Fruit fly (Drosophila melanogaster) whole organism, adult: ENCODE data around the gene CG9609.

ENCODE experiments used
- CG11617 ChIP-seq: fragments of 200-800 bp; sonication (Bioruptor generic); optimal IDR thresholded peaks from 2 replicates; lab custom pipeline; 2017; ENCODE audit warnings: mild to moderate bottlenecking, missing biosample characterization, missing genetic modification reagents, missing genetic modification characterization
- CG12768 ChIP-seq: fragments of 200-800 bp; sonication (Bioruptor generic); optimal IDR thresholded peaks from 2 replicates; lab custom pipeline; 2017; ENCODE audit warnings: missing biosample characterization, missing genetic modification characterization, mild to moderate bottlenecking, moderate library complexity, missing genetic modification reagents
- CG7045 ChIP-seq: fragments of 200-800 bp; sonication (Bioruptor generic); optimal IDR thresholded peaks from 2 replicates; lab custom pipeline; 2017; ENCODE audit warnings: missing biosample characterization, mild to moderate bottlenecking, missing genetic modification characterization
- Crg-1 ChIP-seq: fragments of 200-800 bp; sonication (Bioruptor generic); optimal IDR thresholded peaks from 2 replicates; lab custom pipeline; 2016; ENCODE audit warnings: missing biosample characterization, missing genetic modification characterization
- Hr96 ChIP-seq: fragments of 200-800 bp; sonication (Bioruptor generic); optimal IDR thresholded peaks from 2 replicates; lab custom pipeline; 2016; ENCODE audit warnings: missing biosample characterization, missing genetic modification characterization
- Mnt ChIP-seq: fragments of 200-800 bp; sonication (Bioruptor generic); optimal IDR thresholded peaks from 2 replicates; lab custom pipeline; 2016; ENCODE audit warnings: missing biosample characterization, mild to moderate bottlenecking, missing genetic modification characterization
- bab1 ChIP-seq: fragments of 200-800 bp; sonication (Bioruptor generic); optimal IDR thresholded peaks from 3 replicates; lab custom pipeline; 2019; ENCODE audit warnings: missing biosample characterization, mild to moderate bottlenecking, missing genetic modification characterization, moderate library complexity
- kay ChIP-seq: fragments of 200-800 bp; sonication (Bioruptor generic); peaks from one replicate; lab custom pipeline; 2016; ENCODE audit warnings: missing biosample characterization, missing genetic modification characterization, borderline replicate concordance
- pad ChIP-seq: fragments of 200-800 bp; sonication (Bioruptor generic); optimal IDR thresholded peaks from 3 replicates; lab custom pipeline; 2017; ENCODE audit warnings: missing biosample characterization, missing genetic modification characterization, mild to moderate bottlenecking, moderate library complexity, missing genetic modification reagents
- tj ChIP-seq: fragments of 200-800 bp; sonication (Bioruptor generic); optimal IDR thresholded peaks from 3 replicates; lab custom pipeline; 2017; ENCODE audit warnings: missing biosample characterization, mild to moderate bottlenecking, missing genetic modification characterization, moderate library complexity
- toe ChIP-seq: fragments of 200-800 bp; sonication (Bioruptor generic); optimal IDR thresholded peaks from 2 replicates; lab custom pipeline; 2016; ENCODE audit warnings: missing biosample characterization, missing genetic modification characterization

- TF ChIP-seq kay (GFP tag; lab: Kevin White, UChicago): no peak
- TF ChIP-seq toe: no peak
- no peak for TF ChIP-seq bab1 (GFP tag; lab: Kevin White, UChicago)
- TF ChIP-seq CG12768 (GFP tag; lab: Kevin White, UChicago): no peak
- no peak for TF ChIP-seq Mnt (GFP tag; lab: Kevin White, UChicago)
- no peak for TF ChIP-seq pad
- TF ChIP-seq tj (GFP tag; lab: Kevin White, UChicago): no peak
- TF ChIP-seq Hr96 (GFP tag; lab: Kevin White, UChicago): no peak
- TF ChIP-seq Crg-1 (GFP tag; lab: Kevin White, UChicago): no peak
- TF ChIP-seq CG7045 (GFP tag; lab: Kevin White, UChicago): no peak
- no peak for TF ChIP-seq CG11617 (GFP tag; lab: Kevin White, UChicago)
Observed at dm6 chrX:16745942-16746341, 40.9 kb downstream of the CG9609 start.
